Fruit fly (Drosophila melanogaster) whole organism, embryonic: Measurements from ENCODE around the gene mRpS30.

Source experiments
- Aef1 ChIP-seq: fragments of 200-800 bp; sonication (Bioruptor generic); IDR thresholded peaks from 3 replicates; pipeline ENCODE4 v1.3.6; 2022; ENCODE audit warnings: missing biosample characterization, missing genetic modification characterization
- Asciz ChIP-seq: fragments of 200-800 bp; sonication (Bioruptor generic); optimal IDR thresholded peaks from 2 replicates; lab custom pipeline; 2017; ENCODE audit warnings: missing biosample characterization, mild to moderate bottlenecking, missing genetic modification characterization, missing genetic modification reagents
- CG10462 ChIP-seq: fragments of 200-800 bp; sonication (Bioruptor generic); optimal IDR thresholded peaks from 2 replicates; lab custom pipeline; 2016; ENCODE audit warnings: missing biosample characterization, missing genetic modification characterization
- CG11504 ChIP-seq: fragments of 200-800 bp; sonication (Bioruptor generic); optimal IDR thresholded peaks from 3 replicates; lab custom pipeline; 2019; ENCODE audit warnings: missing biosample characterization, mild to moderate bottlenecking, missing genetic modification characterization, moderate library complexity
- CG12155 ChIP-seq: fragments of 200-800 bp; sonication (Bioruptor generic); optimal IDR thresholded peaks from 3 replicates; lab custom pipeline; 2016; ENCODE audit warnings: missing biosample characterization, missing genetic modification characterization
- CG12659 ChIP-seq: fragments of 200-800 bp; sonication (Bioruptor generic); optimal IDR thresholded peaks from 3 replicates; lab custom pipeline; 2017; ENCODE audit warnings: mild to moderate bottlenecking, missing biosample characterization, missing genetic modification reagents, missing genetic modification characterization
- CG13287 ChIP-seq: fragments of 200-800 bp; sonication (Bioruptor generic); IDR thresholded peaks from 2 replicates; pipeline ENCODE4 v1.3.6; 2022; ENCODE audit warnings: missing biosample characterization, missing genetic modification characterization; ENCODE audit not compliant: partially characterized antibody
- CG13624 ChIP-seq: fragments of 200-800 bp; sonication (Bioruptor generic); optimal IDR thresholded peaks from 2 replicates; lab custom pipeline; 2016; ENCODE audit warnings: missing biosample characterization, missing genetic modification characterization
- CG13775 ChIP-seq: fragments of 200-800 bp; sonication (Bioruptor generic); optimal IDR thresholded peaks from 3 replicates; lab custom pipeline; 2017; ENCODE audit warnings: missing biosample characterization, mild to moderate bottlenecking, missing genetic modification characterization
- CG14710 ChIP-seq: fragments of 200-800 bp; sonication (Bioruptor generic); optimal IDR thresholded peaks from 3 replicates; lab custom pipeline; 2019; ENCODE audit warnings: missing biosample characterization, mild to moderate bottlenecking, missing genetic modification characterization, moderate library complexity
- CG15073 ChIP-seq: fragments of 200-800 bp; sonication (Bioruptor generic); optimal IDR thresholded peaks from 2 replicates; lab custom pipeline; 2016; ENCODE audit warnings: missing biosample characterization, missing genetic modification characterization
- CG15479 ChIP-seq: fragments of 200-800 bp; sonication (Bioruptor generic); optimal IDR thresholded peaks from 3 replicates; lab custom pipeline; 2019; ENCODE audit warnings: missing biosample characterization, mild to moderate bottlenecking, missing genetic modification characterization, moderate library complexity
- CG16815 ChIP-seq: fragments of 200-800 bp; sonication (Bioruptor generic); optimal IDR thresholded peaks from 3 replicates; lab custom pipeline; 2017; ENCODE audit warnings: missing biosample characterization, mild to moderate bottlenecking, missing genetic modification characterization
- CG17568 ChIP-seq: fragments of 200-800 bp; sonication (Bioruptor generic); optimal IDR thresholded peaks from 2 replicates; lab custom pipeline; 2018; ENCODE audit warnings: missing biosample characterization, mild to moderate bottlenecking, missing genetic modification characterization, moderate library complexity
- CG17912 ChIP-seq: fragments of 200-800 bp; sonication (Bioruptor generic); optimal IDR thresholded peaks from 2 replicates; lab custom pipeline; 2018; ENCODE audit warnings: missing biosample characterization, mild to moderate bottlenecking, missing genetic modification characterization
- CG18764 ChIP-seq: fragments of 200-800 bp; sonication (Bioruptor generic); optimal IDR thresholded peaks from 3 replicates; lab custom pipeline; 2016; ENCODE audit warnings: missing biosample characterization, missing genetic modification characterization
- CG2678 ChIP-seq: fragments of 200-800 bp; sonication (Bioruptor generic); optimal IDR thresholded peaks from 3 replicates; lab custom pipeline; 2019; ENCODE audit warnings: missing biosample characterization, mild to moderate bottlenecking, missing genetic modification characterization, moderate library complexity
- CG31224 ChIP-seq: fragments of 200-800 bp; sonication (Bioruptor generic); IDR thresholded peaks from 2 replicates; pipeline ENCODE4 v1.3.6; 2022; ENCODE audit warnings: missing biosample characterization, missing genetic modification characterization
- CG32772 ChIP-seq: fragments of 200-800 bp; sonication (Bioruptor generic); IDR thresholded peaks from 2 replicates; pipeline ENCODE4 v1.3.6; 2022; ENCODE audit warnings: missing biosample characterization, missing genetic modification characterization
- CG34376 ChIP-seq: fragments of 200-800 bp; sonication (Bioruptor generic); optimal IDR thresholded peaks from 2 replicates; lab custom pipeline; 2018; ENCODE audit warnings: missing biosample characterization, mild to moderate bottlenecking, missing genetic modification characterization
- CG5245 ChIP-seq: fragments of 200-800 bp; sonication (Bioruptor generic); optimal IDR thresholded peaks from 3 replicates; lab custom pipeline; 2016; ENCODE audit warnings: missing biosample characterization, missing genetic modification characterization
- CG6654 ChIP-seq: fragments of 200-800 bp; sonication (Bioruptor generic); optimal IDR thresholded peaks from 2 replicates; lab custom pipeline; 2017; ENCODE audit warnings: missing biosample characterization, mild to moderate bottlenecking, missing genetic modification characterization
- CG7372 ChIP-seq: fragments of 200-800 bp; sonication (Bioruptor generic); IDR thresholded peaks from 2 replicates; pipeline ENCODE4 v1.3.6; 2022; ENCODE audit warnings: missing biosample characterization, missing genetic modification characterization
- CG7556 ChIP-seq: fragments of 200-800 bp; sonication (Bioruptor generic); optimal IDR thresholded peaks from 2 replicates; lab custom pipeline; 2017; ENCODE audit warnings: missing biosample characterization, mild to moderate bottlenecking, missing genetic modification characterization
- CG8944 ChIP-seq: fragments of 200-800 bp; sonication (Bioruptor generic); optimal IDR thresholded peaks from 3 replicates; lab custom pipeline; 2016; ENCODE audit warnings: missing biosample characterization, missing genetic modification characterization
- CoRest ChIP-seq: fragments of 200-800 bp; sonication (Bioruptor generic); optimal IDR thresholded peaks from 3 replicates; lab custom pipeline; 2018; ENCODE audit warnings: missing biosample characterization, mild to moderate bottlenecking, missing genetic modification characterization, moderate library complexity
- Dad ChIP-seq: fragments of 200-800 bp; sonication (Bioruptor generic); optimal IDR thresholded peaks from 3 replicates; lab custom pipeline; 2016; ENCODE audit warnings: missing biosample characterization, missing genetic modification characterization
- E2f1 ChIP-seq: fragments of 200-800 bp; sonication (Bioruptor generic); IDR thresholded peaks from 2 replicates; pipeline ENCODE4 v1.3.6; 2022; ENCODE audit warnings: missing biosample characterization, missing genetic modification characterization
- Elba2 ChIP-seq: fragments of 200-800 bp; sonication (Bioruptor generic); optimal IDR thresholded peaks from 3 replicates; lab custom pipeline; 2016; ENCODE audit warnings: missing biosample characterization, missing genetic modification characterization
- Fer1 ChIP-seq: fragments of 200-800 bp; sonication (Bioruptor generic); optimal IDR thresholded peaks from 2 replicates; lab custom pipeline; 2017; ENCODE audit warnings: missing biosample characterization, mild to moderate bottlenecking, missing genetic modification characterization
- HLH54F ChIP-seq: fragments of 200-800 bp; sonication (Bioruptor generic); optimal IDR thresholded peaks from 3 replicates; lab custom pipeline; 2016; ENCODE audit warnings: missing biosample characterization, missing genetic modification characterization
- Hr3 ChIP-seq: fragments of 200-800 bp; sonication (Bioruptor generic); optimal IDR thresholded peaks from 3 replicates; lab custom pipeline; 2016; ENCODE audit warnings: missing biosample characterization, missing genetic modification characterization
- Hsf ChIP-seq: fragments of 200-800 bp; sonication (Bioruptor generic); optimal IDR thresholded peaks from 3 replicates; lab custom pipeline; 2016; ENCODE audit warnings: missing biosample characterization, missing genetic modification characterization
- MBD-R2 ChIP-seq: fragments of 200-800 bp; sonication (Bioruptor generic); IDR thresholded peaks from 2 replicates; pipeline ENCODE4 v1.3.6; 2022; ENCODE audit warnings: missing biosample characterization, missing genetic modification characterization
- YL-1 ChIP-seq: fragments of 200-800 bp; sonication (Bioruptor generic); optimal IDR thresholded peaks from 3 replicates; lab custom pipeline; 2017; ENCODE audit warnings: missing biosample characterization, mild to moderate bottlenecking, missing genetic modification characterization
- amos ChIP-seq: fragments of 200-800 bp; sonication (Bioruptor generic); IDR thresholded peaks from 2 replicates; pipeline ENCODE4 v1.3.6; 2022; ENCODE audit warnings: missing biosample characterization, missing genetic modification characterization; ENCODE audit not compliant: partially characterized antibody
- ara ChIP-seq: fragments of 200-800 bp; sonication (Bioruptor generic); IDR thresholded peaks from 2 replicates; pipeline ENCODE4 v1.3.6; 2022; ENCODE audit warnings: missing biosample characterization, missing genetic modification characterization
- croc ChIP-seq: fragments of 200-800 bp; sonication (Bioruptor generic); conservative IDR thresholded peaks from 3 replicates; pipeline ENCODE4 v1.3.6; 2022; ENCODE audit warnings: missing biosample characterization, missing genetic modification characterization
- disco-r ChIP-seq: fragments of 200-800 bp; sonication (Bioruptor generic); optimal IDR thresholded peaks from 2 replicates; lab custom pipeline; 2016; ENCODE audit warnings: missing biosample characterization, missing genetic modification characterization
- exex ChIP-seq: fragments of 200-800 bp; sonication (Bioruptor generic); optimal IDR thresholded peaks from 4 replicates; lab custom pipeline; 2018; ENCODE audit warnings: missing biosample characterization, mild to moderate bottlenecking, missing genetic modification characterization, moderate library complexity
- fd102C ChIP-seq: fragments of 200-800 bp; sonication (Bioruptor generic); optimal IDR thresholded peaks from 2 replicates; lab custom pipeline; 2018; ENCODE audit warnings: missing biosample characterization, mild to moderate bottlenecking, missing genetic modification characterization, moderate library complexity
- gcm ChIP-seq: fragments of 200-800 bp; sonication (Bioruptor generic); optimal IDR thresholded peaks from 2 replicates; lab custom pipeline; 2019; ENCODE audit warnings: missing biosample characterization, mild to moderate bottlenecking, missing genetic modification characterization, moderate library complexity
- knrl ChIP-seq: fragments of 200-800 bp; sonication (Bioruptor generic); IDR thresholded peaks from 3 replicates; pipeline ENCODE4 v1.3.6; 2022; ENCODE audit warnings: missing biosample characterization, missing genetic modification characterization; ENCODE audit not compliant: partially characterized antibody
- org-1 ChIP-seq: fragments of 200-800 bp; sonication (Bioruptor generic); optimal IDR thresholded peaks from 2 replicates; lab custom pipeline; 2017; ENCODE audit warnings: missing biosample characterization, missing genetic modification characterization
- pb ChIP-seq: fragments of 200-800 bp; sonication (Bioruptor generic); optimal IDR thresholded peaks from 3 replicates; lab custom pipeline; 2016; ENCODE audit warnings: missing biosample characterization, missing genetic modification characterization
- pnt ChIP-seq: fragments of 200-800 bp; sonication (Bioruptor generic); optimal IDR thresholded peaks from 3 replicates; lab custom pipeline; 2016; ENCODE audit warnings: missing biosample characterization, missing genetic modification characterization
- tgo ChIP-seq: fragments of 200-800 bp; sonication (Bioruptor generic); IDR thresholded peaks from 3 replicates; pipeline ENCODE4 v1.3.6; 2022; ENCODE audit warnings: missing biosample characterization, missing genetic modification characterization
- ttk ChIP-seq: fragments of 200-800 bp; sonication (Bioruptor generic); IDR thresholded peaks from 2 replicates; pipeline ENCODE4 v2.1.2; 2022; ENCODE audit warnings: missing biosample characterization, missing genetic modification characterization

Gene mRpS30

dm6 chrX:15738890-15739550 is 46.8 kb upstream of the mRpS30 start, which contains the start of the genes CG11679 and CG8206 (continued):
- peak; percentile 32; the same call in 1 of the 3 replicates for TF ChIP-seq knrl (GFP tag; lab: Robert Waterston, UW)
- TF ChIP-seq CG14710 (tag; lab: Kevin White, UChicago) = peak; percentile 46
- no peak for TF ChIP-seq CG7372 (GFP tag; lab: Robert Waterston, UW)
- TF ChIP-seq HLH54F (GFP tag; lab: Kevin White, UChicago) = peak; percentile 39
- TF ChIP-seq CG32772 (GFP tag; lab: Robert Waterston, UW) = 0 out of 2 replicates have a peak, but pooled peaks have one; percentile 30
- TF ChIP-seq pnt (GFP tag; lab: Kevin White, UChicago) = peak; percentile 44
- TF ChIP-seq Fer1 (GFP tag; lab: Kevin White, UChicago) = peak; percentile 36
- peak; percentile 26; the same call in 1 of the 3 replicates for TF ChIP-seq Aef1 (GFP tag; lab: Robert Waterston, UW)
- TF ChIP-seq exex (tag; lab: Kevin White, UChicago) = peak; percentile 26
- no peak for TF ChIP-seq gcm
- TF ChIP-seq CG13287 (GFP tag; lab: Robert Waterston, UW) = peak; percentile 45
- TF ChIP-seq CG17912 (GFP tag; lab: Kevin White, UChicago) = peak; percentile 9
- peak; percentile 40 for TF ChIP-seq CG34376 (GFP tag; lab: Kevin White, UChicago)
- peak; percentile 42 for TF ChIP-seq YL-1 (GFP tag; lab: Kevin White, UChicago)
- peak; percentile 2 for TF ChIP-seq CG12659
- TF ChIP-seq CG13775 (GFP tag; lab: Kevin White, UChicago) = peak; percentile 37
- TF ChIP-seq CG15479 (GFP tag; lab: Kevin White, UChicago) = peak; percentile 47
- TF ChIP-seq MBD-R2 (GFP tag; lab: Robert Waterston, UW) = peak; percentile 77

dm6 chrX:15740288-15740726 is 45.5 kb upstream of the mRpS30 start:
- TF ChIP-seq CG13624 (GFP tag; lab: Kevin White, UChicago) (peak; percentile 40), CoRest (tag; lab: Kevin White, UChicago) (peak; percentile 71), tgo (peak; percentile 72), CG12155 (GFP tag; lab: Kevin White, UChicago) (peak; percentile 41), CG6654 (GFP tag; lab: Kevin White, UChicago) (no peak), CG5245 (GFP tag; lab: Kevin White, UChicago) (peak; percentile 18), CG15073 (GFP tag; lab: Kevin White, UChicago) (no peak), CG11504 (tag; lab: Kevin White, UChicago) (peak; percentile 74), CG17568 (GFP tag; lab: Kevin White, UChicago) (no peak), amos (GFP tag; lab: Robert Waterston, UW) (0 out of 2 replicates have a peak, but pooled peaks have one; percentile 4), Hsf (GFP tag; lab: Kevin White, UChicago) (peak; percentile 67), ttk (GFP tag; lab: Robert Waterston, UW) (peak; percentile 55), CG31224 (peak; percentile 65), CG12659 (peak; percentile 78), E2f1 (GFP tag; lab: Robert Waterston, UW) (peak; percentile 72), org-1 (GFP tag; lab: Kevin White, UChicago) (peak; percentile 53), croc (no peak; the same call in 2 of the 3 replicates), ara (GFP tag; lab: Robert Waterston, UW) (peak; percentile 53; the same call in 1 of the 2 replicates), fd102C (GFP tag; lab: Kevin White, UChicago) (no peak), disco-r (GFP tag; lab: Kevin White, UChicago) (no peak), CG18764 (peak; percentile 45), Elba2 (GFP tag; lab: Kevin White, UChicago) (no peak), pb (GFP tag; lab: Kevin White, UChicago) (no peak), CG8944 (GFP tag; lab: Kevin White, UChicago) (peak; percentile 75), CG10462 (GFP tag; lab: Kevin White, UChicago) (no peak), CG7556 (GFP tag; lab: Kevin White, UChicago) (peak; percentile 66), Dad (GFP tag; lab: Kevin White, UChicago) (peak; percentile 31), CG2678 (tag; lab: Kevin White, UChicago) (peak; percentile 84), CG16815 (GFP tag; lab: Kevin White, UChicago) (peak; percentile 48), Hr3 (GFP tag; lab: Kevin White, UChicago) (peak; percentile 41), Asciz (no peak), CG14710 (tag; lab: Kevin White, UChicago) (peak; percentile 3)
